Worm (Caenorhabditis elegans) whole organism, L1 larva: ENCODE data around the gene acp-5.

Source experiments
- C34B4.2 ChIP-seq: sonication (generic microtip); optimal IDR thresholded peaks from 2 replicates; lab custom pipeline; 2017; ENCODE audit warnings: mild to moderate bottlenecking, missing genetic modification characterization, missing compliant biosample characterization
- aha-1 ChIP-seq: fragments of 150-350 bp; optimal IDR thresholded peaks from 2 replicates; lab custom pipeline; 2014; ENCODE audit warnings: missing biosample characterization, missing genetic modification characterization
- alr-1 ChIP-seq: fragments of 200-800 bp; sonication (Bioruptor generic); optimal IDR thresholded peaks from 2 replicates; lab custom pipeline; 2018; ENCODE audit warnings: borderline replicate concordance, mild to moderate bottlenecking, missing genetic modification characterization, missing compliant biosample characterization
- ama-1 ChIP-seq: fragments of 150-350 bp; optimal IDR thresholded peaks from 2 replicates; lab custom pipeline; 2014
- blmp-1 ChIP-seq: fragments of 150-350 bp; optimal IDR thresholded peaks from 2 replicates; lab custom pipeline; 2014; ENCODE audit warnings: missing biosample characterization, missing genetic modification characterization
- ceh-8 ChIP-seq: fragments of 200-800 bp; sonication (Bioruptor generic); optimal IDR thresholded peaks from 2 replicates; lab custom pipeline; 2018; ENCODE audit warnings: mild to moderate bottlenecking, missing genetic modification characterization, moderate library complexity, missing compliant biosample characterization
- ceh-82 ChIP-seq, 3 experiments: fragments of 150-350 bp in 1 of 3; sonication (generic microtip) in 2 of 3; optimal IDR thresholded peaks; 2 replicates each; lab custom pipeline; 2014 to 2017; ENCODE audit warnings: missing biosample characterization in 3 of 3, missing genetic modification characterization in 3 of 3
- ceh-88 ChIP-seq: fragments of 200-800 bp; sonication (Bioruptor generic); IDR thresholded peaks from 2 replicates; pipeline ENCODE4 v1.3.6; 2022; ENCODE audit warnings: missing genetic modification characterization, missing compliant biosample characterization
- ceh-90 ChIP-seq: sonication (generic microtip); optimal IDR thresholded peaks from 2 replicates; lab custom pipeline; 2016; ENCODE audit warnings: missing genetic modification characterization, missing compliant biosample characterization
- ces-1 ChIP-seq: fragments of 150-350 bp; optimal IDR thresholded peaks from 2 replicates; lab custom pipeline; 2014; ENCODE audit warnings: missing biosample characterization, missing genetic modification reagents, missing genetic modification characterization
- dpl-1 ChIP-seq, 3 experiments: fragments of 150-350 bp in 2 of 3; sonication (generic microtip) in 1 of 3; optimal IDR thresholded peaks; 2 replicates each; lab custom pipeline; 2014 to 2017; ENCODE audit warnings: missing biosample characterization in 3 of 3, missing genetic modification characterization in 3 of 3, missing genetic modification reagents in 3 of 3
- efl-1 ChIP-seq, 4 experiments: fragments of 150-350 bp; optimal IDR thresholded peaks in 3 of 4; peaks in 1 of 4; 1 replicate in 1 of 4; 2 replicates in 3 of 4; lab custom pipeline; 2014; ENCODE audit warnings: missing biosample characterization in 2 of 4, missing genetic modification characterization in 2 of 4, missing genetic modification reagents in 2 of 4
- egl-13 ChIP-seq: sonication (generic microtip); optimal IDR thresholded peaks from 2 replicates; lab custom pipeline; 2016; ENCODE audit warnings: missing genotype, missing genetic modification reagents, missing genetic modification characterization, missing compliant biosample characterization
- elt-2 ChIP-seq: sonication (generic microtip); optimal IDR thresholded peaks from 2 replicates; lab custom pipeline; 2016; ENCODE audit warnings: missing genetic modification characterization, mild to moderate bottlenecking, inconsistent platforms, missing compliant biosample characterization, missing genetic modification reagents
- elt-3 ChIP-seq, 6 experiments: fragments of 150-350 bp in 1 of 6; sonication (generic microtip); optimal IDR thresholded peaks; 2 replicates each; lab custom pipeline; 2017 to 2018; ENCODE audit warnings: missing biosample characterization in 6 of 6, missing genetic modification characterization in 6 of 6, inconsistent platforms in 1 of 6
- ets-5 ChIP-seq: fragments of 200-800 bp; sonication (Bioruptor generic); IDR thresholded peaks from 2 replicates; pipeline ENCODE4 v1.3.6; 2022; ENCODE audit warnings: missing genetic modification characterization, missing compliant biosample characterization
- fkh-4 ChIP-seq: sonication (generic microtip); optimal IDR thresholded peaks from 2 replicates; lab custom pipeline; 2016; ENCODE audit warnings: missing compliant biosample characterization, missing genetic modification characterization, borderline replicate concordance
- fkh-8 ChIP-seq: sonication (generic microtip); optimal IDR thresholded peaks from 2 replicates; lab custom pipeline; 2016; ENCODE audit warnings: mild to moderate bottlenecking, missing genetic modification characterization, missing compliant biosample characterization
- grh-1 ChIP-seq: fragments of 200-800 bp; sonication (Bioruptor generic); IDR thresholded peaks from 2 replicates; pipeline ENCODE4 v1.3.6; 2022; ENCODE audit warnings: missing genetic modification reagents, missing genetic modification characterization, missing compliant biosample characterization
- hlh-17 ChIP-seq: fragments of 200-800 bp; sonication (Bioruptor generic); optimal IDR thresholded peaks from 2 replicates; lab custom pipeline; 2018; ENCODE audit warnings: missing genetic modification characterization, mild to moderate bottlenecking, missing compliant biosample characterization, moderate library complexity, borderline replicate concordance
- hlh-4 ChIP-seq: sonication (generic microtip); optimal IDR thresholded peaks from 2 replicates; lab custom pipeline; 2016; ENCODE audit warnings: mild to moderate bottlenecking, missing genetic modification characterization, missing compliant biosample characterization
- isw-1 ChIP-seq: fragments of 200-800 bp; sonication (Bioruptor generic); IDR thresholded peaks from 2 replicates; pipeline ENCODE4 v1.3.6; 2022; ENCODE audit warnings: missing genetic modification characterization, missing compliant biosample characterization
- jun-1 ChIP-seq: fragments of 150-350 bp; optimal IDR thresholded peaks from 2 replicates; lab custom pipeline; 2014; ENCODE audit warnings: missing biosample characterization, missing genetic modification reagents, missing genetic modification characterization
- lin-14 ChIP-seq: fragments of 200-800 bp; sonication (Bioruptor generic); optimal IDR thresholded peaks from 2 replicates; lab custom pipeline; 2018; ENCODE audit warnings: mild to moderate bottlenecking, missing genetic modification characterization, moderate library complexity, missing compliant biosample characterization
- lin-15B ChIP-seq: fragments of 150-350 bp; sonication (generic microtip); optimal IDR thresholded peaks from 3 replicates; lab custom pipeline; 2014; ENCODE audit warnings: missing biosample characterization, missing genetic modification characterization
- lin-35 ChIP-seq, 2 experiments: fragments of 150-350 bp; optimal IDR thresholded peaks; 2 replicates each; lab custom pipeline; 2014; ENCODE audit warnings: missing biosample characterization in 2 of 2, missing genetic modification characterization in 2 of 2, missing genetic modification reagents in 2 of 2
- lin-39 ChIP-seq: fragments of 150-350 bp; optimal IDR thresholded peaks from 2 replicates; lab custom pipeline; 2014; ENCODE audit warnings: missing biosample characterization, missing genetic modification reagents, missing genetic modification characterization
- mdl-1 ChIP-seq, 2 experiments: fragments of 150-350 bp; optimal IDR thresholded peaks; 2 replicates each; lab custom pipeline; 2014 to 2017; ENCODE audit warnings: missing biosample characterization in 2 of 2, missing genetic modification characterization in 2 of 2, inconsistent platforms in 1 of 2
- mep-1 ChIP-seq: fragments of 150-350 bp; optimal IDR thresholded peaks from 2 replicates; lab custom pipeline; 2014; ENCODE audit warnings: missing biosample characterization, missing genetic modification characterization
- nhr-19 ChIP-seq: fragments of 200-800 bp; sonication (Bioruptor generic); conservative IDR thresholded peaks from 2 replicates; pipeline ENCODE4 v1.3.6; 2022; ENCODE audit warnings: missing genetic modification characterization, missing compliant biosample characterization
- nhr-28 ChIP-seq: fragments of 150-350 bp; optimal IDR thresholded peaks from 2 replicates; lab custom pipeline; 2014; ENCODE audit warnings: missing biosample characterization, missing genetic modification characterization
- nhr-71 ChIP-seq: sonication (generic microtip); optimal IDR thresholded peaks from 2 replicates; lab custom pipeline; 2016; ENCODE audit warnings: mild to moderate bottlenecking, missing genetic modification characterization, moderate library complexity, missing compliant biosample characterization
- nhr-76 ChIP-seq: sonication (generic microtip); optimal IDR thresholded peaks from 2 replicates; lab custom pipeline; 2017; ENCODE audit warnings: missing biosample characterization, missing genetic modification characterization
- nhr-84 ChIP-seq: sonication (generic microtip); optimal IDR thresholded peaks from 2 replicates; lab custom pipeline; 2017; ENCODE audit warnings: missing biosample characterization, missing genetic modification characterization
- nhr-90 ChIP-seq: sonication (generic microtip); optimal IDR thresholded peaks from 2 replicates; lab custom pipeline; 2016; ENCODE audit warnings: mild to moderate bottlenecking, missing genetic modification characterization, missing compliant biosample characterization; ENCODE audit not compliant: poor library complexity
- skn-1 ChIP-seq: fragments of 150-350 bp; optimal IDR thresholded peaks from 2 replicates; lab custom pipeline; 2014; ENCODE audit warnings: missing biosample characterization, missing genetic modification characterization
- snu-23 ChIP-seq: sonication (generic microtip); optimal IDR thresholded peaks from 2 replicates; lab custom pipeline; 2016; ENCODE audit warnings: missing genetic modification characterization, missing compliant biosample characterization
- sup-37 ChIP-seq: fragments of 200-800 bp; sonication (Bioruptor generic); optimal IDR thresholded peaks from 2 replicates; lab custom pipeline; 2018; ENCODE audit warnings: mild to moderate bottlenecking, missing genetic modification characterization, missing compliant biosample characterization
- swsn-7 ChIP-seq: sonication (generic microtip); optimal IDR thresholded peaks from 2 replicates; lab custom pipeline; 2016; ENCODE audit warnings: missing genetic modification characterization, missing compliant biosample characterization
- tbx-2 ChIP-seq: sonication (generic microtip); optimal IDR thresholded peaks from 2 replicates; lab custom pipeline; 2016; ENCODE audit warnings: missing genetic modification characterization, missing compliant biosample characterization
- unc-130 ChIP-seq: fragments of 150-350 bp; optimal IDR thresholded peaks from 2 replicates; lab custom pipeline; 2017; ENCODE audit warnings: missing biosample characterization, missing genetic modification characterization, inconsistent platforms
- unc-30 ChIP-seq: sonication (generic microtip); optimal IDR thresholded peaks from 2 replicates; lab custom pipeline; 2017; ENCODE audit warnings: missing biosample characterization, missing genetic modification characterization
- unc-86 ChIP-seq: sonication (generic microtip); optimal IDR thresholded peaks from 2 replicates; lab custom pipeline; 2016; ENCODE audit warnings: missing genetic modification characterization, missing compliant biosample characterization
- unc-98 ChIP-seq: fragments of 200-800 bp; sonication (Bioruptor generic); IDR thresholded peaks from 2 replicates; pipeline ENCODE4 v1.3.6; 2022; ENCODE audit warnings: missing genetic modification characterization, missing compliant biosample characterization
- xbp-1 ChIP-seq: sonication (generic microtip); optimal IDR thresholded peaks from 2 replicates; lab custom pipeline; 2016; ENCODE audit warnings: missing genetic modification characterization, missing compliant biosample characterization
- zag-1 ChIP-seq: fragments of 150-350 bp; optimal IDR thresholded peaks from 2 replicates; lab custom pipeline; 2014; ENCODE audit warnings: missing biosample characterization, missing genetic modification characterization
- zip-4 ChIP-seq: fragments of 200-800 bp; sonication (Bioruptor generic); optimal IDR thresholded peaks from 2 replicates; lab custom pipeline; 2018; ENCODE audit warnings: mild to moderate bottlenecking, missing genetic modification characterization, moderate library complexity, missing compliant biosample characterization
- ztf-11 ChIP-seq, 2 experiments: sonication (generic microtip); optimal IDR thresholded peaks; 2 replicates each; lab custom pipeline; 2016 to 2017; ENCODE audit warnings: missing genetic modification characterization in 2 of 2, missing biosample characterization in 1 of 2, missing compliant biosample characterization in 1 of 2
- ztf-4 ChIP-seq: fragments of 150-350 bp; optimal IDR thresholded peaks from 2 replicates; lab custom pipeline; 2014; ENCODE audit warnings: missing biosample characterization, missing genetic modification characterization

acp-5 gene

DNA sequence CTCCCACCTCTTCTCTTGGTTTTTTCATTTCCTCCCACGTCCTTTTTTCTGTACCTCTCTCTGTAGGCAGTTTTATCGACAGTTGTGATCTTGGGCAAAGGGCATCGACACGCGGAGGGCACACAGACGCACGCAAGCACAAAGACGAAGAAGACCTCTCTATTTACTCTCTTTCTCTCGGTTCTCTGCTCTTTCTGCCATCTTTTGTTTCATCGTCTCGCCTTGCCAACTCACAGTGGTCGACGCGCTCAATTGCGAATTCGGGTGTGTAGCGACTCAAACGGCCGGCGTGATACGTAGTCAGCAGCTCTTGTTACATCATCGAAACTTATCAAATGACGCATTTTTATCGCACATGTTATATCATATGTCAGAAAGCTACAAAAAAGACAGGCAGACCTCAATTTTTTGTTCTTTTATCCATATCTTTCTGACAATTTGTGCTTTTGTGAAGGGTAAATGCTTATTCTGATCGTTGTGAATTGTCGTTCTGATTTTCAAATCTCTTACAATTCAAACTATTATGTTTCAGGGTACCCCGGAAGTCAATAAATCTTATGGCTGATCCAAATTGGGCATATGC, 11.9 kb downstream of the acp-5 start, which contains the start of gene puf-9 (continued):
- peak; percentile 88 for TF ChIP-seq nhr-76
- TF ChIP-seq elt-2, result peak; percentile 97
- TF ChIP-seq mep-1, result peak; percentile 99
- TF ChIP-seq lin-39 (tag; lab: Kevin White, UChicago), result peak; percentile 95
- peak in 1 of 2 experiments; percentile 97 for TF ChIP-seq ztf-11 (tag; optimal IDR thresholded peaks at IDR 0.05; lab: Kevin White, UChicago)
- peak; percentile 98 for TF ChIP-seq egl-13
- TF ChIP-seq ceh-82 (tag; optimal IDR thresholded peaks at IDR 0.05; lab: Kevin White, UChicago), result peak; percentile 98 to 99 (median 98)
- no peak for TF ChIP-seq alr-1 (tag; lab: Kevin White, UChicago)
- TF ChIP-seq unc-130, result peak; percentile 98
- TF ChIP-seq jun-1 (tag; lab: Kevin White, UChicago), result peak; percentile 99
- peak; percentile 83 for TF ChIP-seq unc-98
- TF ChIP-seq fkh-4 (tag; lab: Kevin White, UChicago), result peak; percentile 81
- peak; percentile 92 for TF ChIP-seq zip-4 (GFP tag; lab: Kevin White, UChicago)
- TF ChIP-seq hlh-17 (GFP tag; lab: Kevin White, UChicago), result no peak
- TF ChIP-seq ceh-90 (tag; lab: Kevin White, UChicago), result no peak
- peak; percentile 100 for TF ChIP-seq fkh-8 (tag; lab: Kevin White, UChicago)
- peak; percentile 98 for TF ChIP-seq lin-15B (tag; lab: Kevin White, UChicago)
- TF ChIP-seq xbp-1 (tag; lab: Kevin White, UChicago), result peak; percentile 100
- TF ChIP-seq ets-5 (GFP tag; lab: Robert Waterston, UW), result no peak
- TF ChIP-seq skn-1 (tag; lab: Kevin White, UChicago), result peak; percentile 97
- TF ChIP-seq ces-1 (GFP tag; lab: Kevin White, UChicago), result no peak
- peak; percentile 93 to 98 for TF ChIP-seq lin-35 (GFP tag; optimal IDR thresholded peaks at IDR 0.05; lab: Kevin White, UChicago)
- no peak for TF ChIP-seq nhr-28
- peak; percentile 100 for TF ChIP-seq nhr-71 (tag; lab: Kevin White, UChicago)
- TF ChIP-seq blmp-1 (tag; lab: Kevin White, UChicago), result peak; percentile 88
- TF ChIP-seq snu-23 (GFP tag; lab: Kevin White, UChicago), result peak; percentile 100
- peak; percentile 92 to 96 for TF ChIP-seq efl-1 (optimal IDR thresholded peaks at IDR 0.05; lab: Kevin White, UChicago)
- peak; percentile 80 to 99 for TF ChIP-seq efl-1 (GFP tag; optimal IDR thresholded peaks at IDR 0.05 in 1 of 2; lab: Kevin White, UChicago)
- TF ChIP-seq nhr-84 (tag; lab: Kevin White, UChicago), result no peak
- TF ChIP-seq nhr-19 (GFP tag; lab: Robert Waterston, UW), result peak; percentile 100
- TF ChIP-seq unc-30 (tag; lab: Kevin White, UChicago), result no peak
- TF ChIP-seq dpl-1 (GFP tag; optimal IDR thresholded peaks at IDR 0.05; lab: Kevin White, UChicago), result peak; percentile 87 to 90 (median 88)
- peak; percentile 98 for TF ChIP-seq ceh-8 (GFP tag; lab: Kevin White, UChicago)
- TF ChIP-seq lin-14 (GFP tag; lab: Kevin White, UChicago), result peak; percentile 100
- TF ChIP-seq C34B4.2 (tag; lab: Kevin White, UChicago), result peak; percentile 79
- TF ChIP-seq elt-3 (tag; optimal IDR thresholded peaks at IDR 0.05; lab: Kevin White, UChicago), result peak; percentile 74 to 100 (median 99)
- peak; percentile 78 to 100 for TF ChIP-seq mdl-1 (tag; optimal IDR thresholded peaks at IDR 0.05; lab: Kevin White, UChicago)
- peak; percentile 99 for TF ChIP-seq ztf-4 (tag; lab: Kevin White, UChicago)
- TF ChIP-seq swsn-7, result peak; percentile 100
- TF ChIP-seq sup-37 (GFP tag; lab: Kevin White, UChicago), result peak; percentile 99
- TF ChIP-seq grh-1 (GFP tag; lab: Robert Waterston, UW), result peak; percentile 99
- TF ChIP-seq ama-1 (lab: Kevin White, UChicago), result peak; percentile 59
- TF ChIP-seq unc-86 (tag; lab: Kevin White, UChicago), result peak; percentile 99
- no peak for TF ChIP-seq hlh-4 (tag; lab: Kevin White, UChicago)
- TF ChIP-seq ceh-88 (GFP tag; lab: Robert Waterston, UW), result peak; percentile 99
- TF ChIP-seq nhr-90 (tag; lab: Kevin White, UChicago), result peak; percentile 100
- TF ChIP-seq isw-1 (GFP tag; lab: Robert Waterston, UW), result peak; percentile 98
- TF ChIP-seq tbx-2 (tag; lab: Kevin White, UChicago), result peak; percentile 100
- TF ChIP-seq aha-1, result peak; percentile 97
- peak; percentile 67 for TF ChIP-seq zag-1 (tag; lab: Kevin White, UChicago)
